Worm (Caenorhabditis elegans) whole organism, early embryonic: ENCODE results near the gene F58F12.1.
A peak's percentile ranks its signal among the peaks of the same experiment; 100 is the strongest.

Experiments used
- B0310.2 ChIP-seq: sonication (generic microtip); optimal IDR thresholded peaks from 2 replicates; lab custom pipeline; 2016; ENCODE audit warnings: mild to moderate bottlenecking, missing genetic modification characterization, missing compliant biosample characterization
- F13C5.2 ChIP-seq: sonication (generic microtip); optimal IDR thresholded peaks from 2 replicates; lab custom pipeline; 2017; ENCODE audit warnings: mild to moderate bottlenecking, missing genetic modification characterization, inconsistent platforms, missing compliant biosample characterization
- aly-1 ChIP-seq: sonication (generic microtip); optimal IDR thresholded peaks from 2 replicates; lab custom pipeline; 2016; ENCODE audit warnings: missing genetic modification characterization, missing compliant biosample characterization
- ama-1 ChIP-seq: fragments of 150-350 bp; optimal IDR thresholded peaks from 2 replicates; lab custom pipeline; 2014
- ceh-13 ChIP-seq: fragments of 200-800 bp; sonication (Bioruptor generic); optimal IDR thresholded peaks from 2 replicates; lab custom pipeline; 2018; ENCODE audit warnings: mild to moderate bottlenecking, missing genetic modification characterization, missing compliant biosample characterization
- ceh-36 ChIP-seq: sonication (generic microtip); optimal IDR thresholded peaks from 2 replicates; lab custom pipeline; 2016; ENCODE audit warnings: missing genetic modification characterization, inconsistent platforms, missing compliant biosample characterization
- ets-7 ChIP-seq: sonication (generic microtip); optimal IDR thresholded peaks from 2 replicates; lab custom pipeline; 2016; ENCODE audit warnings: missing genotype, missing genetic modification characterization, missing compliant biosample characterization
- flt-1 ChIP-seq: fragments of 200-800 bp; sonication (Bioruptor generic); IDR thresholded peaks from 2 replicates; pipeline ENCODE4 v1.3.6; 2022; ENCODE audit warnings: missing genetic modification characterization, missing compliant biosample characterization
- hmbx-1 ChIP-seq: sonication (generic microtip); optimal IDR thresholded peaks from 2 replicates; lab custom pipeline; 2016; ENCODE audit warnings: mild to moderate bottlenecking, missing genetic modification characterization, missing compliant biosample characterization
- hmg-4 ChIP-seq: fragments of 200-800 bp; sonication (Bioruptor generic); optimal IDR thresholded peaks from 2 replicates; lab custom pipeline; 2018; ENCODE audit warnings: mild to moderate bottlenecking, missing genetic modification characterization, missing compliant biosample characterization
- pes-1 ChIP-seq: fragments of 200-800 bp; sonication (Bioruptor generic); IDR thresholded peaks from 2 replicates; pipeline ENCODE4 v1.3.6; 2022; ENCODE audit warnings: missing genetic modification reagents, missing genetic modification characterization, missing compliant biosample characterization
- scrt-1 ChIP-seq: fragments of 200-800 bp; sonication (Bioruptor generic); IDR thresholded peaks from 2 replicates; pipeline ENCODE4 v1.3.6; 2022; ENCODE audit warnings: missing genetic modification characterization, missing compliant biosample characterization
- sea-1 ChIP-seq: fragments of 200-800 bp; sonication (Bioruptor generic); conservative IDR thresholded peaks from 2 replicates; pipeline ENCODE4 v1.3.6; 2022; ENCODE audit warnings: missing genetic modification characterization, missing compliant biosample characterization
- tbx-11 ChIP-seq: fragments of 200-800 bp; sonication (Bioruptor generic); IDR thresholded peaks from 2 replicates; pipeline ENCODE4 v1.3.6; 2022; ENCODE audit warnings: missing genetic modification characterization, missing compliant biosample characterization
- tbx-37 ChIP-seq: fragments of 200-800 bp; sonication (Bioruptor generic); conservative IDR thresholded peaks from 2 replicates; pipeline ENCODE4 v1.3.6; 2022; ENCODE audit warnings: missing genetic modification reagents, missing genetic modification characterization, missing compliant biosample characterization
- tra-4 ChIP-seq: sonication (generic microtip); optimal IDR thresholded peaks from 2 replicates; lab custom pipeline; 2017; ENCODE audit warnings: missing genetic modification characterization, missing compliant biosample characterization

Gene F58F12.1

ce11 chrII:6407279-6407678, 23.8 kb downstream of the F58F12.1 start, which contains the start of gene spp-11:
Gene spp-11, minus strand, starts transcription at chrII:6407379.
- no peak for TF ChIP-seq tbx-11 (GFP tag; lab: Robert Waterston, UW)
- TF ChIP-seq tbx-37 (GFP tag; lab: Robert Waterston, UW), result no peak
- TF ChIP-seq tra-4 (tag; lab: Kevin White, UChicago), result no peak
- no peak for TF ChIP-seq ceh-36 (tag; lab: Kevin White, UChicago)
- no peak for TF ChIP-seq aly-1 (tag; lab: Kevin White, UChicago)
- no peak for TF ChIP-seq F13C5.2
- TF ChIP-seq flt-1, result no peak

ce11 chrII:6409098-6409497, 25.7 kb downstream of the F58F12.1 start:
- TF ChIP-seq hmg-4 (GFP tag; lab: Kevin White, UChicago) (peak; percentile 54), scrt-1 (GFP tag; lab: Robert Waterston, UW) (no peak)

- TF ChIP-seq sea-1 (GFP tag; lab: Robert Waterston, UW) (no peak), scrt-1 (GFP tag; lab: Robert Waterston, UW) (no peak), B0310.2 (no peak), ets-7 (tag; lab: Kevin White, UChicago) (no peak), hmg-4 (GFP tag; lab: Kevin White, UChicago) (no peak)
These were observed 26.7 kb downstream of the F58F12.1 start, which contains the start of gene T25D10.4 for ce11 chrII:6410181-6410580. Gene T25D10.4, minus strand, starts transcription at chrII:6410281.

ce11 chrII:6411660-6412451, 28.4 kb downstream of the F58F12.1 start:
- TF ChIP-seq hmg-4 (GFP tag; lab: Kevin White, UChicago) (peak; percentile 61), scrt-1 (GFP tag; lab: Robert Waterston, UW) (peak; percentile 25; the same call in 1 of the 2 replicates), tbx-37 (GFP tag; lab: Robert Waterston, UW) (no peak), aly-1 (tag; lab: Kevin White, UChicago) (no peak), ets-7 (tag; lab: Kevin White, UChicago) (peak; percentile 78)

- no peak for TF ChIP-seq tra-4 (tag; lab: Kevin White, UChicago)
- TF ChIP-seq tbx-11 (GFP tag; lab: Robert Waterston, UW), result no peak
- TF ChIP-seq ceh-36 (tag; lab: Kevin White, UChicago), result no peak
- TF ChIP-seq ama-1 (lab: Kevin White, UChicago), result no peak
- TF ChIP-seq ets-7 (tag; lab: Kevin White, UChicago), result no peak
- no peak for TF ChIP-seq sea-1 (GFP tag; lab: Robert Waterston, UW)
These were observed 30.3 kb downstream of the F58F12.1 start for ce11 chrII:6413788-6414187.

- TF ChIP-seq hmg-4 (GFP tag; lab: Kevin White, UChicago) (no peak), ceh-13 (no peak), ceh-36 (tag; lab: Kevin White, UChicago) (no peak), ets-7 (tag; lab: Kevin White, UChicago) (no peak)
These were observed 34.6 kb downstream of the F58F12.1 start for ce11 chrII:6417999-6418398.

ce11 chrII:6419163-6419562, 35.7 kb downstream of the F58F12.1 start:
- TF ChIP-seq hmbx-1 (tag; lab: Kevin White, UChicago) (no peak), ama-1 (lab: Kevin White, UChicago) (no peak), flt-1 (no peak), ets-7 (tag; lab: Kevin White, UChicago) (no peak), B0310.2 (no peak), hmg-4 (GFP tag; lab: Kevin White, UChicago) (no peak), tbx-37 (GFP tag; lab: Robert Waterston, UW) (no peak), sea-1 (GFP tag; lab: Robert Waterston, UW) (no peak)

- TF ChIP-seq flt-1 (no peak), hmg-4 (GFP tag; lab: Kevin White, UChicago) (no peak), tra-4 (tag; lab: Kevin White, UChicago) (no peak), ama-1 (lab: Kevin White, UChicago) (no peak), scrt-1 (GFP tag; lab: Robert Waterston, UW) (no peak)
These were observed 39.4 kb downstream of the F58F12.1 start, which contains the start of gene K03H9.3 for ce11 chrII:6422812-6423211. Gene K03H9.3, plus strand, starts transcription at chrII:6423112.

- TF ChIP-seq aly-1 (tag; lab: Kevin White, UChicago), result no peak
- TF ChIP-seq tbx-37 (GFP tag; lab: Robert Waterston, UW), result no peak
- no peak for TF ChIP-seq pes-1 (GFP tag; lab: Robert Waterston, UW)
- TF ChIP-seq scrt-1 (GFP tag; lab: Robert Waterston, UW), result no peak
These were observed 42.5 kb downstream of the F58F12.1 start, which contains the start of gene col-75 for ce11 chrII:6425993-6426392. Gene col-75, plus strand, starts transcription at chrII:6426293.
